Fruit fly (Drosophila melanogaster) Kc167 (cell line): ENCODE measurements around the gene CG33061.

Source experiments
- Myc ChIP-seq: fragments of >200 bp; optimal IDR thresholded peaks from 2 replicates; lab custom pipeline; 2017; ENCODE audit warnings: missing external identifiers
- h ChIP-seq: fragments of >200 bp; optimal IDR thresholded peaks from 3 replicates; lab custom pipeline; 2018; ENCODE audit warnings: missing external identifiers
- insv ChIP-seq: fragments of >200 bp; optimal IDR thresholded peaks from 3 replicates; lab custom pipeline; 2018; ENCODE audit warnings: missing external identifiers
- psq ChIP-seq: fragments of >200 bp; optimal IDR thresholded peaks from 2 replicates; lab custom pipeline; 2017; ENCODE audit warnings: missing external identifiers

DNA sequence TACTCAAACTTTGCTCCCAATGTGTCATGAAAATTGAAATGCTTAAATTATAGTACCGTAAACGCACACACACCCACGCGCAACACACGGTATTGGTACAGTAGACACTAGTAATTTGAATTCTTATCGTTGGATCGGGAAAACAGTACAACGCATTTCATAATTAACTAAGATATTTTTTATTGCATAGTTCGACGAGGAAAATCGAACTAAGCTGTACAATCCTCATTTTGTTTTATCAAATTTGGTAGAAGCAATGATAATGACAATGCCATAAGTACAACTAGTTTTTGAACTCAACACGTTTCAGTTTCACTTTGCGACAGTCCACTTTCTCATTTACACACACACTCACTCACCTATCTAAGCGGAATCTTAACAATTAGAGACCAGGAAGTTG is 51.2 kb downstream of the CG33061 start:
- TF ChIP-seq psq = no peak
- no peak for TF ChIP-seq h (lab: Kevin White, UChicago)
- no peak for TF ChIP-seq Myc
- no peak for TF ChIP-seq insv (lab: Kevin White, UChicago)
